Worm (Caenorhabditis elegans): ENCODE data around the gene ddr-1.

ddr-1 gene

ce11 chrX:5475164-5475576 is 14.1 kb downstream of the ddr-1 start (continued):
- TF ChIP-seq F13H6.1 (tag; optimal IDR thresholded peaks at IDR 0.05) (peak; percentile 84), nhr-6 (tag; optimal IDR thresholded peaks at IDR 0.05) (peak; percentile 70), gmeb-1 (tag; optimal IDR thresholded peaks at IDR 0.05) (peak; percentile 33)

- no peak for TF ChIP-seq nhr-237 (tag; optimal IDR thresholded peaks at IDR 0.05)
- TF ChIP-seq ztf-1 (GFP tag; conservative IDR thresholded peaks at IDR 0.05), result no peak
- peak; percentile 22 for TF ChIP-seq gmeb-1 (tag; optimal IDR thresholded peaks at IDR 0.05)
- peak; percentile 74 for TF ChIP-seq fos-1 (tag; optimal IDR thresholded peaks at IDR 0.05)
- no peak for TF ChIP-seq nhr-77 (tag; optimal IDR thresholded peaks at IDR 0.05)
- TF ChIP-seq ztf-11 (tag; optimal IDR thresholded peaks at IDR 0.05), result no peak
- no peak for TF ChIP-seq unc-62 (GFP tag; optimal IDR thresholded peaks at IDR 0.05)
- no peak for TF ChIP-seq ZK546.5 (tag; optimal IDR thresholded peaks at IDR 0.05)
- no peak for TF ChIP-seq sem-4 (tag; optimal IDR thresholded peaks at IDR 0.05)
- no peak for TF ChIP-seq mab-5 (tag; optimal IDR thresholded peaks at IDR 0.05)
- TF ChIP-seq mdl-1 (tag; optimal IDR thresholded peaks at IDR 0.05), result no peak
- no peak for TF ChIP-seq blmp-1 (tag; optimal IDR thresholded peaks at IDR 0.05; ENCODE audit: insufficient read depth)
These were observed 15.3 kb downstream of the ddr-1 start for ce11 chrX:5476357-5476756.

ce11 chrX:5477597-5477996 is 16.6 kb downstream of the ddr-1 start:
- no peak for TF ChIP-seq ztf-1 (GFP tag; conservative IDR thresholded peaks at IDR 0.05)
- TF ChIP-seq nhr-129 (tag; optimal IDR thresholded peaks at IDR 0.05), result peak; percentile 12

ce11 chrX:5478875-5479274 is 17.8 kb downstream of the ddr-1 start:
- TF ChIP-seq nhr-6 (tag; optimal IDR thresholded peaks at IDR 0.05) (no peak), nhr-129 (tag; optimal IDR thresholded peaks at IDR 0.05) (no peak), ztf-11 (tag; optimal IDR thresholded peaks at IDR 0.05) (no peak), ceh-16 (tag; optimal IDR thresholded peaks at IDR 0.05) (peak; percentile 69), R02D3.7 (tag; optimal IDR thresholded peaks at IDR 0.05) (no peak), sma-9 (GFP tag; optimal IDR thresholded peaks at IDR 0.05) (peak; percentile 4), sma-9 (tag; optimal IDR thresholded peaks at IDR 0.05) (no peak), elt-1 (tag; optimal IDR thresholded peaks at IDR 0.05) (peak; percentile 27), sma-3 (GFP tag; optimal IDR thresholded peaks at IDR 0.05) (no peak)

- peak; percentile 4 for TF ChIP-seq gmeb-1 (tag; optimal IDR thresholded peaks at IDR 0.05)
- no peak for TF ChIP-seq nhr-6 (tag; optimal IDR thresholded peaks at IDR 0.05)
- TF ChIP-seq fos-1 (tag; optimal IDR thresholded peaks at IDR 0.05), result peak; percentile 50
These were observed 18.3 kb downstream of the ddr-1 start, which contains the start of gene dlg-1 for ce11 chrX:5479300-5479811. Gene dlg-1 (plus strand): TSS chrX:5479700.

ce11 chrX:5479876-5480580 is 19.0 kb downstream of the ddr-1 start:
- TF ChIP-seq C34F6.9 (tag; optimal IDR thresholded peaks at IDR 0.05), result peak; percentile 2
- TF ChIP-seq sma-9 (GFP tag; optimal IDR thresholded peaks at IDR 0.05), result peak; percentile 24
- TF ChIP-seq sma-9 (tag; optimal IDR thresholded peaks at IDR 0.05), result no peak
- peak; percentile 35 for TF ChIP-seq peb-1 (tag; optimal IDR thresholded peaks at IDR 0.05)
- no peak for TF ChIP-seq nhr-23 (tag; optimal IDR thresholded peaks at IDR 0.05)
- TF ChIP-seq nhr-129 (tag; optimal IDR thresholded peaks at IDR 0.05), result peak; percentile 44
- TF ChIP-seq fos-1 (tag; optimal IDR thresholded peaks at IDR 0.05), result peak; percentile 74
- no peak for TF ChIP-seq nhr-11 (tag; optimal IDR thresholded peaks at IDR 0.05)
- TF ChIP-seq snpc-4 (tag; optimal IDR thresholded peaks at IDR 0.05), result no peak
- TF ChIP-seq crh-2 (tag; optimal IDR thresholded peaks at IDR 0.05), result peak; percentile 46
- peak; percentile 63 for TF ChIP-seq F13H6.1 (tag; optimal IDR thresholded peaks at IDR 0.05)
- no peak for TF ChIP-seq alr-1 (tag; optimal IDR thresholded peaks at IDR 0.05)
- no peak for TF ChIP-seq dmd-4 (tag; optimal IDR thresholded peaks at IDR 0.05)
- peak; percentile 29 for TF ChIP-seq sma-3 (GFP tag; optimal IDR thresholded peaks at IDR 0.05)

Data from whole organism, L2 larva.